Worm (Caenorhabditis elegans): ENCODE measurements around the gene C25E10.11.

Gene C25E10.11

ce11 chrV:9059468-9059867, 941 bp upstream of the C25E10.11 start, which contains the start of the genes C25E10.16 and C25E10.13:
TSS of gene C25E10.16 (minus strand) at chrV:9059568.
TSS of gene C25E10.13 (plus strand) at chrV:9059723.
- no peak for TF ChIP-seq pes-1 (GFP tag; IDR thresholded peaks at IDR 0.05)
- no peak for TF ChIP-seq sea-1 (GFP tag; conservative IDR thresholded peaks at IDR 0.05)
- no peak for TF ChIP-seq ets-7 (tag; optimal IDR thresholded peaks at IDR 0.05)
- no peak for TF ChIP-seq F13C5.2 (tag; optimal IDR thresholded peaks at IDR 0.05)
- TF ChIP-seq tbx-11 (GFP tag; IDR thresholded peaks at IDR 0.05) = no peak
- no peak for TF ChIP-seq ceh-36 (tag; optimal IDR thresholded peaks at IDR 0.05)
- TF ChIP-seq scrt-1 (GFP tag; IDR thresholded peaks at IDR 0.05) = no peak

ce11 chrV:9056253-9056652, 2.3 kb downstream of the C25E10.11 start, which contains the start of gene C25E10.10:
TSS of gene C25E10.10 (minus strand) at chrV:9056353.
- TF ChIP-seq B0310.2 (tag; optimal IDR thresholded peaks at IDR 0.05) (no peak), sea-1 (GFP tag; conservative IDR thresholded peaks at IDR 0.05) (no peak), tbx-11 (GFP tag; IDR thresholded peaks at IDR 0.05) (no peak), F13C5.2 (tag; optimal IDR thresholded peaks at IDR 0.05) (no peak), scrt-1 (GFP tag; IDR thresholded peaks at IDR 0.05) (no peak), pes-1 (GFP tag; IDR thresholded peaks at IDR 0.05) (no peak)

DNA sequence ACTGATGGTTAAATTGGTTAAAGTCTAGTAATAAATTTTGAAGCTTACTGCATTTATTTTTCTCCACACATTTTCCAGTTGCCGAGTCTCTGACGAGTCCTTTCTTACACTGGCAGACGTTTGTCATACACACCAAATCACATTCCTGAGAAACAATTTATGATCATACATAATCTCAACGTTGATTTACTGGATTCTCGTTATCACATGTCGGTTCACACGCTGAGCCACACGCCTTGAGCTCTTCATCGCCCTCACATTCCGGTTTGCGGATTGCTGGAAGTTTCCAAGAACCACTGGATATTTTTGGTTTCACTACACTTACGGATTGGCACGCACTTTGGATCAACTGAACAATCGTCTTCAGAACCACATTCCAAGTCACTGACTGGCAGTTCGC, 2.9 kb downstream of the C25E10.11 start:
- TF ChIP-seq B0310.2 (tag; optimal IDR thresholded peaks at IDR 0.05) (no peak), tbx-37 (GFP tag; conservative IDR thresholded peaks at IDR 0.05) (no peak), hmbx-1 (tag; optimal IDR thresholded peaks at IDR 0.05) (no peak), F13C5.2 (tag; optimal IDR thresholded peaks at IDR 0.05) (no peak), sea-1 (GFP tag; conservative IDR thresholded peaks at IDR 0.05) (no peak), scrt-1 (GFP tag; IDR thresholded peaks at IDR 0.05) (no peak), ets-7 (tag; optimal IDR thresholded peaks at IDR 0.05) (no peak), ceh-13 (GFP tag; optimal IDR thresholded peaks at IDR 0.05) (no peak), ama-1 (optimal IDR thresholded peaks at IDR 0.05) (no peak), pes-1 (GFP tag; IDR thresholded peaks at IDR 0.05) (no peak), hmg-4 (GFP tag; optimal IDR thresholded peaks at IDR 0.05) (no peak)

DNA sequence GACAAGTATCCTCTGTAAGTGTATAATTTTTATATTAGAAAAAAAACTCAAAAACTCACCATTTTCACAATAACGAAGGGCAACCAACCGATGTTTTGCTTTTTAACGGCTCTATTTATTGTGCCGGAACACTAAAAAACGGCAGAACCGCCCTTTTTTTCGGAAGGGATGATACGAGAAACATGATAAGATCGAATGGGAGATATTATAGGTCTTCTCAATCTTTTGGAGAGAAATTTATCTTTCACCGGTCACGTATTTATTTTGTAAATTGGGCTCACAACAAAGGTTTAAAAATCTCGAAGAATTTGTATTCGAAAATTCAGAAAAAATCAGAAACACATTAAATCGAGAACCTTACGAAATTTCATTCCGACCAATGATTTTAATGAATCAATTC, 3.8 kb downstream of the C25E10.11 start, which contains the start of gene swm-1:
TSS of gene swm-1 (minus strand) at position 101 of the 400 bp plus-strand sequence.
- TF ChIP-seq F13C5.2 (tag; optimal IDR thresholded peaks at IDR 0.05) (no peak), ceh-13 (GFP tag; optimal IDR thresholded peaks at IDR 0.05) (no peak), scrt-1 (GFP tag; IDR thresholded peaks at IDR 0.05) (no peak), sea-1 (GFP tag; conservative IDR thresholded peaks at IDR 0.05) (no peak)

- no peak for TF ChIP-seq hnd-1 (tag; optimal IDR thresholded peaks at IDR 0.05)
- TF ChIP-seq aly-1 (tag; optimal IDR thresholded peaks at IDR 0.05) = no peak
- no peak for TF ChIP-seq ama-1 (optimal IDR thresholded peaks at IDR 0.05)
- TF ChIP-seq scrt-1 (GFP tag; IDR thresholded peaks at IDR 0.05) = no peak
- no peak for TF ChIP-seq tbx-37 (GFP tag; conservative IDR thresholded peaks at IDR 0.05)
- no peak for TF ChIP-seq tbx-11 (GFP tag; IDR thresholded peaks at IDR 0.05)
- TF ChIP-seq sea-1 (GFP tag; conservative IDR thresholded peaks at IDR 0.05) = no peak
- no peak for TF ChIP-seq ceh-36 (tag; optimal IDR thresholded peaks at IDR 0.05)
- TF ChIP-seq F13C5.2 (tag; optimal IDR thresholded peaks at IDR 0.05) = no peak
- TF ChIP-seq pes-1 (GFP tag; IDR thresholded peaks at IDR 0.05) = no peak
- TF ChIP-seq hmg-4 (GFP tag; optimal IDR thresholded peaks at IDR 0.05) = no peak
- TF ChIP-seq ceh-13 (GFP tag; optimal IDR thresholded peaks at IDR 0.05) = no peak
- no peak for TF ChIP-seq flt-1 (GFP tag; IDR thresholded peaks at IDR 0.05)
- TF ChIP-seq ets-7 (tag; optimal IDR thresholded peaks at IDR 0.05) = no peak
- TF ChIP-seq tra-4 (tag; optimal IDR thresholded peaks at IDR 0.05) = no peak
- no peak for TF ChIP-seq B0310.2 (tag; optimal IDR thresholded peaks at IDR 0.05)
- TF ChIP-seq hmbx-1 (tag; optimal IDR thresholded peaks at IDR 0.05) = no peak
Observed at ce11 chrV:9053969-9054368, 4.6 kb downstream of the C25E10.11 start, which contains the start of gene C25E10.8. TSS of gene C25E10.8 (minus strand) at chrV:9054069.

ce11 chrV:9053235-9053634, 5.3 kb downstream of the C25E10.11 start:
- no peak for TF ChIP-seq F13C5.2 (tag; optimal IDR thresholded peaks at IDR 0.05)
- TF ChIP-seq ceh-36 (tag; optimal IDR thresholded peaks at IDR 0.05) = no peak
- no peak for TF ChIP-seq sea-1 (GFP tag; conservative IDR thresholded peaks at IDR 0.05)
- no peak for TF ChIP-seq hmbx-1 (tag; optimal IDR thresholded peaks at IDR 0.05)
- no peak for TF ChIP-seq tra-4 (tag; optimal IDR thresholded peaks at IDR 0.05)
- no peak for TF ChIP-seq hnd-1 (tag; optimal IDR thresholded peaks at IDR 0.05)
- TF ChIP-seq tbx-37 (GFP tag; conservative IDR thresholded peaks at IDR 0.05) = no peak
- no peak for TF ChIP-seq B0310.2 (tag; optimal IDR thresholded peaks at IDR 0.05)
- TF ChIP-seq aly-1 (tag; optimal IDR thresholded peaks at IDR 0.05) = no peak
- no peak for TF ChIP-seq flt-1 (GFP tag; IDR thresholded peaks at IDR 0.05)
- no peak for TF ChIP-seq pes-1 (GFP tag; IDR thresholded peaks at IDR 0.05)
- TF ChIP-seq scrt-1 (GFP tag; IDR thresholded peaks at IDR 0.05) = no peak
- no peak for TF ChIP-seq hmg-4 (GFP tag; optimal IDR thresholded peaks at IDR 0.05)
- TF ChIP-seq ceh-13 (GFP tag; optimal IDR thresholded peaks at IDR 0.05) = no peak
- TF ChIP-seq tbx-11 (GFP tag; IDR thresholded peaks at IDR 0.05) = no peak
- TF ChIP-seq ama-1 (optimal IDR thresholded peaks at IDR 0.05) = no peak
- no peak for TF ChIP-seq ets-7 (tag; optimal IDR thresholded peaks at IDR 0.05)

- no peak for TF ChIP-seq tra-4 (tag; optimal IDR thresholded peaks at IDR 0.05)
- TF ChIP-seq flt-1 (GFP tag; IDR thresholded peaks at IDR 0.05) = no peak
- TF ChIP-seq ceh-36 (tag; optimal IDR thresholded peaks at IDR 0.05) = no peak
- no peak for TF ChIP-seq pes-1 (GFP tag; IDR thresholded peaks at IDR 0.05)
- no peak for TF ChIP-seq B0310.2 (tag; optimal IDR thresholded peaks at IDR 0.05)
- TF ChIP-seq hnd-1 (tag; optimal IDR thresholded peaks at IDR 0.05) = no peak
- no peak for TF ChIP-seq aly-1 (tag; optimal IDR thresholded peaks at IDR 0.05)
- no peak for TF ChIP-seq ets-7 (tag; optimal IDR thresholded peaks at IDR 0.05)
- no peak for TF ChIP-seq F13C5.2 (tag; optimal IDR thresholded peaks at IDR 0.05)
- no peak for TF ChIP-seq hmbx-1 (tag; optimal IDR thresholded peaks at IDR 0.05)
- no peak for TF ChIP-seq ama-1 (optimal IDR thresholded peaks at IDR 0.05)
- no peak for TF ChIP-seq ceh-13 (GFP tag; optimal IDR thresholded peaks at IDR 0.05)
- no peak for TF ChIP-seq tbx-37 (GFP tag; conservative IDR thresholded peaks at IDR 0.05)
- TF ChIP-seq hmg-4 (GFP tag; optimal IDR thresholded peaks at IDR 0.05) = no peak
- no peak for TF ChIP-seq scrt-1 (GFP tag; IDR thresholded peaks at IDR 0.05)
- no peak for TF ChIP-seq tbx-11 (GFP tag; IDR thresholded peaks at IDR 0.05)
- TF ChIP-seq sea-1 (GFP tag; conservative IDR thresholded peaks at IDR 0.05) = no peak
Observed at ce11 chrV:9051100-9051499, 7.4 kb downstream of the C25E10.11 start, which contains the start of gene C25E10.7. TSS of gene C25E10.7 (minus strand) at chrV:9051200.
